Worm (Caenorhabditis elegans) whole organism, midembryonic: ENCODE results near the gene uev-2.

ENCODE experiments used
- cog-1 ChIP-seq: sonication (generic microtip); optimal IDR thresholded peaks from 2 replicates; lab custom pipeline; 2016; ENCODE audit warnings: missing genetic modification characterization, missing compliant biosample characterization
- flt-1 ChIP-seq: fragments of 200-800 bp; sonication (Bioruptor generic); IDR thresholded peaks from 2 replicates; pipeline ENCODE4 v1.3.6; 2022; ENCODE audit warnings: missing genetic modification characterization, missing compliant biosample characterization
- klf-2 ChIP-seq: fragments of 200-800 bp; sonication (Bioruptor generic); conservative IDR thresholded peaks from 2 replicates; pipeline ENCODE4 v1.3.6; 2022; ENCODE audit warnings: missing genetic modification reagents, missing genetic modification characterization, missing compliant biosample characterization
- med-1 ChIP-seq: sonication (generic microtip); optimal IDR thresholded peaks from 2 replicates; lab custom pipeline; 2017; ENCODE audit warnings: missing genetic modification characterization, mild to moderate bottlenecking, missing compliant biosample characterization, antibody characterized with exemption, missing genetic modification reagents; ENCODE audit not compliant: insufficient read depth

DNA sequence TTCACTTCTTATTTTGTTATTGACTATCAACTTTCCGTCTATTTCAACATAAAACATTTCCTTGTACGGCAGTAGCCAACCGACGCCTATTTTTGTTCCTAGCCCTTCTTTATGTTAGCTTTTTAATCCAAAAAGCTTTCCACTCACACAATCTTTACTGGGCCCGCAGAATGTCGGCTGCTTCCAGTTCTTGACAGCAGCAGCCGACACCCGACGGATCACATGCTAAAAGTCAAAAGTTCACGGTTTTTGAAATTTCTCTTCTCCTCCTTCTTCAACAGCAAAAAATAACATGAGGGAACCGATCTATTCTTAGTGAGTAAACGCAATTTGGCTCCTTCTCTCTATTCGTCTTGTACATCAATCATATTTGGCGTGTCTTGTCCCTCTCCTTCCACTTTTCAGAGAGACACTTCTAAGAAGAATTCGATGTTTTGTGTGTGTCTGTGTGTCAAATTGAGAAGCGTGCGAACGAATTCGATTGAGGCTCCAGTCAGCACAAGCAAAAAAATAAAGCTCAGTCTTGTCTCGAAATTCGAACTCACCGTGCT lies 49.6 kb downstream of the uev-2 start:
- TF ChIP-seq flt-1 (GFP tag; lab: Robert Waterston, UW) (no peak), klf-2 (GFP tag; lab: Robert Waterston, UW) (no peak), med-1 (GFP tag; lab: Kevin White, UChicago) (no peak), cog-1 (no peak)
